Fruit fly (Drosophila melanogaster) whole organism, pupa: ENCODE results near the gene CG18404.
A peak's percentile ranks its signal among the peaks of the same experiment; 100 is the strongest.

ENCODE experiments used
- CG10348 ChIP-seq: fragments of 200-800 bp; sonication (Bioruptor generic); IDR thresholded peaks from 2 replicates; pipeline ENCODE4 v1.3.6; 2022; ENCODE audit warnings: missing biosample characterization, missing genetic modification characterization
- CG12605 ChIP-seq: fragments of 200-800 bp; sonication (Bioruptor generic); IDR thresholded peaks from 2 replicates; pipeline ENCODE4 v1.3.6; 2022; ENCODE audit warnings: missing biosample characterization, missing genetic modification characterization
- CG13204 ChIP-seq: fragments of 200-800 bp; sonication (Bioruptor generic); optimal IDR thresholded peaks from 2 replicates; lab custom pipeline; 2018; ENCODE audit warnings: missing biosample characterization, mild to moderate bottlenecking, missing genetic modification characterization, moderate library complexity
- CG14655 ChIP-seq: fragments of 200-800 bp; sonication (Bioruptor generic); optimal IDR thresholded peaks from 3 replicates; lab custom pipeline; 2017; ENCODE audit warnings: mild to moderate bottlenecking, missing biosample characterization, missing genetic modification reagents, missing genetic modification characterization
- CG15710 ChIP-seq: fragments of 200-800 bp; sonication (Bioruptor generic); optimal IDR thresholded peaks from 2 replicates; lab custom pipeline; 2018; ENCODE audit warnings: missing biosample characterization, mild to moderate bottlenecking, missing genetic modification characterization, moderate library complexity
- CG17806 ChIP-seq: fragments of 200-800 bp; sonication (Bioruptor generic); optimal IDR thresholded peaks from 2 replicates; lab custom pipeline; 2018; ENCODE audit warnings: missing biosample characterization, mild to moderate bottlenecking, missing genetic modification characterization, moderate library complexity
- CG32121 ChIP-seq: fragments of 200-800 bp; sonication (Bioruptor generic); IDR thresholded peaks from 2 replicates; pipeline ENCODE4 v1.3.6; 2022; ENCODE audit warnings: missing biosample characterization, missing genetic modification characterization
- CG34367 ChIP-seq: fragments of 200-800 bp; sonication (Bioruptor generic); optimal IDR thresholded peaks from 2 replicates; lab custom pipeline; 2018; ENCODE audit warnings: missing biosample characterization, mild to moderate bottlenecking, missing genetic modification characterization
- CG4496 ChIP-seq: fragments of 200-800 bp; sonication (Bioruptor generic); IDR thresholded peaks from 3 replicates; pipeline ENCODE4 v1.3.6; 2022; ENCODE audit warnings: missing biosample characterization, missing genetic modification characterization
- CG8159 ChIP-seq: fragments of 200-800 bp; sonication (Bioruptor generic); optimal IDR thresholded peaks from 3 replicates; lab custom pipeline; 2018; ENCODE audit warnings: missing biosample characterization, mild to moderate bottlenecking, missing genetic modification characterization, moderate library complexity
- CG8301 ChIP-seq: fragments of 200-800 bp; sonication (Bioruptor generic); optimal IDR thresholded peaks from 2 replicates; lab custom pipeline; 2018; ENCODE audit warnings: missing biosample characterization, mild to moderate bottlenecking, missing genetic modification characterization
- CG9948 ChIP-seq: fragments of 200-800 bp; sonication (Bioruptor generic); optimal IDR thresholded peaks from 2 replicates; lab custom pipeline; 2018; ENCODE audit warnings: missing biosample characterization, mild to moderate bottlenecking, missing genetic modification characterization, moderate library complexity
- D1 ChIP-seq: fragments of 200-800 bp; sonication (Bioruptor generic); optimal IDR thresholded peaks from 2 replicates; lab custom pipeline; 2018; ENCODE audit warnings: missing biosample characterization, mild to moderate bottlenecking, missing genetic modification characterization, moderate library complexity
- EcR ChIP-seq: fragments of 200-800 bp; sonication (Bioruptor generic); optimal IDR thresholded peaks from 3 replicates; lab custom pipeline; 2019; ENCODE audit warnings: missing biosample characterization, missing genetic modification characterization, mild to moderate bottlenecking, moderate library complexity, missing genetic modification reagents
- Ets98B ChIP-seq: fragments of 200-800 bp; sonication (Bioruptor generic); IDR thresholded peaks from 2 replicates; pipeline ENCODE4 v1.3.6; 2022; ENCODE audit warnings: missing biosample characterization, missing genetic modification characterization
- Pif1A ChIP-seq: fragments of 200-800 bp; sonication (Bioruptor generic); optimal IDR thresholded peaks from 3 replicates; lab custom pipeline; 2016; ENCODE audit warnings: missing biosample characterization, missing genetic modification characterization
- Pif1B ChIP-seq: fragments of 200-800 bp; sonication (Bioruptor generic); optimal IDR thresholded peaks from 3 replicates; lab custom pipeline; 2016; ENCODE audit warnings: missing biosample characterization, missing genetic modification characterization
- Snoo ChIP-seq: fragments of 200-800 bp; sonication (Bioruptor generic); optimal IDR thresholded peaks from 3 replicates; lab custom pipeline; 2017; ENCODE audit warnings: missing biosample characterization, mild to moderate bottlenecking, missing genetic modification characterization, inconsistent platforms
- fd96Ca ChIP-seq: fragments of 200-800 bp; sonication (Bioruptor generic); IDR thresholded peaks from 3 replicates; pipeline ENCODE4 v1.3.6; 2022; ENCODE audit warnings: missing biosample characterization, missing genetic modification characterization
- gl ChIP-seq: fragments of 200-800 bp; sonication (Bioruptor generic); optimal IDR thresholded peaks from 2 replicates; lab custom pipeline; 2018; ENCODE audit warnings: missing biosample characterization, mild to moderate bottlenecking, missing genetic modification characterization
- rn ChIP-seq: fragments of 200-800 bp; sonication (Bioruptor generic); IDR thresholded peaks from 2 replicates; pipeline ENCODE4 v1.3.6; 2022; ENCODE audit warnings: missing biosample characterization, missing genetic modification characterization

The CG18404 gene

DNA sequence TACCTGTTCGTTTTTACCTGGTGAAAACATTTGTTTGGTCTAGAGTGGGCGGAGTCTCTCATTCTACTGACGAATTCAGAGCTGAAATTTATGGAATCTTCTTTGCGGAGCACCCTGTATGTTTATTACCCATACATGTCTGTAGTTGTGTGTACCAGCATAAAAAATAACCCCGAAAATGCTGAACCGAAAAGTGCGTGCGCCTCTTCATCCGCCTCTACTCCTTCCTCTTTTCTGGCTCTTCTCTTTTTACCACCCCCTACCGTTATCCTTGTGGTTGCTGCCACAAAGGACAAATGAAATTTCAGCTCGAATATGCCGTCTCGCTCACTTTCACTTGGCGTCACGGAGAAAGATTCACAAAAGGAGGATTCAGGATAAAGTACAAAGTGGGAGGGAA is 20.9 kb downstream of the CG18404 start:
- TF ChIP-seq CG17806 (tag; lab: Kevin White, UChicago) = no peak
- no peak for TF ChIP-seq fd96Ca (GFP tag; lab: Robert Waterston, UW)
- TF ChIP-seq CG8301 (tag; lab: Kevin White, UChicago) = no peak
- TF ChIP-seq CG15710 (tag; lab: Kevin White, UChicago) = no peak
- no peak for TF ChIP-seq CG4496 (GFP tag; lab: Robert Waterston, UW)
- TF ChIP-seq EcR (GFP tag; lab: Kevin White, UChicago) = no peak
- no peak for TF ChIP-seq CG13204 (GFP tag; lab: Kevin White, UChicago)

DNA sequence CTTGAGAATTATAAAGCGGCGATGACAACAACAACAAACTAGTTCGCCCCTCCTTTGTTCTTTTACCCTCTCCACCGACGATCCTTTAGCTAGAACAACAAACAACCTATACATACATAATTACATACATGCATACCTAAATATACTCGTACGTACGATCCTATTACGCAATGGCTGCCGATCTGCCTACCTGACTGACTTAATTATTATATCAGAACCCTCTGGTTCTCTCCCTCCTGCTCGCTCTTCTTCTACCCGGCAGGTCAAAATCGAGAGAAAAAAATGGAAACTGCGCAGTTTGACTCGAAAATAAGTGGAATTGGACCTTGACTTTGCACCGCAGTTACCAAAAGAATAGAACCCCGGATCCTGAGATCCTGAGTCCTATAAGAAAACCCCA is 23.0 kb downstream of the CG18404 start:
- TF ChIP-seq EcR (GFP tag; lab: Kevin White, UChicago) (no peak), CG34367 (tag; lab: Kevin White, UChicago) (no peak), CG10348 (GFP tag; lab: Robert Waterston, UW) (no peak), Pif1B (no peak), CG12605 (GFP tag; lab: Robert Waterston, UW) (no peak), fd96Ca (GFP tag; lab: Robert Waterston, UW) (no peak), CG17806 (tag; lab: Kevin White, UChicago) (no peak)

DNA sequence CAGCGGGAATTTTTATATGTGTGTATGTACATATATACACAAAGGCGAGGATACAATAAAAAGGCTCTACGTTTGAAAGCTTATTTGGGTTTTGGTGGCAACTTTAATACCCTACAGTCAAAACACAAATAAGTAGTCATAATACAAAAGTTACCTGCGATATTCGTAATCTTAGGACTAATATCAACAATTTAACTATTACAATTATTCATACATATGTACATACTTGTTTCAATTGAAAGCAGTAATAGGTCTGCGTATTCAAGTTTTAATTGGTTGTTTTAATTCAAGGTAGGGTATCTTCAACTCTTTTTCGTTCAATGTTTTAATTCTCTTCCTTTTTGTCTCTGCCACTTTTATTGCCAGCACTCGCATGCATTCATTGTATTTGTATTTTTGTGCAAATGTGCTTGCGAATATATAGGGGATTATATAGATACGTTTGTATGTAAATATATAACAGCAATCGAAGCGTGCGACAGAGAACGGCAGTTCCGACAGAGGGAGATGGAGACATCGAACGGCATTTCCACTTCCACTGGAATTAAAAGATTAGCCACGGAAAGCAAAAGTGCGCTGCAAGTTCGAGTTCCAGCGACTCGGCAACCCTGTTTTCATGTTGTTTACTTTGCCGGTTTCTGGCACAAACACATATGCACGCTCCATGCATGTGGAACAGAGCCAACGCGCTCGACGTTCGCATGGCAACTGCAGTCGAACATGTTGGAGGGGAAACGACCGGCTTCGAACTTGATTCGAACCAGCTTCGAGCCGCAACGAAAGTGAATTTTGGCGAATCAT is 23.7 kb downstream of the CG18404 start:
- TF ChIP-seq Snoo (tag; lab: Kevin White, UChicago) (peak; percentile 84), CG14655 (GFP tag; lab: Kevin White, UChicago) (peak; percentile 73), gl (tag; lab: Kevin White, UChicago) (peak; percentile 69), CG15710 (tag; lab: Kevin White, UChicago) (peak; percentile 90), Pif1B (peak; percentile 69), CG32121 (GFP tag; lab: Robert Waterston, UW) (peak; percentile 66; the same call in 1 of the 2 replicates), Ets98B (GFP tag; lab: Robert Waterston, UW) (peak; percentile 81), EcR (GFP tag; lab: Kevin White, UChicago) (peak; percentile 49), Pif1A (GFP tag; lab: Kevin White, UChicago) (peak; percentile 70), CG12605 (GFP tag; lab: Robert Waterston, UW) (peak; percentile 44; the same call in 1 of the 2 replicates), CG34367 (tag; lab: Kevin White, UChicago) (peak; percentile 87), CG17806 (tag; lab: Kevin White, UChicago) (peak; percentile 87), CG8301 (tag; lab: Kevin White, UChicago) (peak; percentile 55), CG8159 (tag; lab: Kevin White, UChicago) (peak; percentile 94), fd96Ca (GFP tag; lab: Robert Waterston, UW) (peak; percentile 87), CG10348 (GFP tag; lab: Robert Waterston, UW) (no peak), CG9948 (tag; lab: Kevin White, UChicago) (peak; percentile 88), CG13204 (GFP tag; lab: Kevin White, UChicago) (peak; percentile 64), CG4496 (GFP tag; lab: Robert Waterston, UW) (peak; percentile 82), D1 (peak; percentile 84), rn (GFP tag; lab: Robert Waterston, UW) (0 out of 2 replicates have a peak, but pooled peaks have one; percentile 33)
- TF ChIP-seq, all 21 proteins: peak for 20

DNA sequence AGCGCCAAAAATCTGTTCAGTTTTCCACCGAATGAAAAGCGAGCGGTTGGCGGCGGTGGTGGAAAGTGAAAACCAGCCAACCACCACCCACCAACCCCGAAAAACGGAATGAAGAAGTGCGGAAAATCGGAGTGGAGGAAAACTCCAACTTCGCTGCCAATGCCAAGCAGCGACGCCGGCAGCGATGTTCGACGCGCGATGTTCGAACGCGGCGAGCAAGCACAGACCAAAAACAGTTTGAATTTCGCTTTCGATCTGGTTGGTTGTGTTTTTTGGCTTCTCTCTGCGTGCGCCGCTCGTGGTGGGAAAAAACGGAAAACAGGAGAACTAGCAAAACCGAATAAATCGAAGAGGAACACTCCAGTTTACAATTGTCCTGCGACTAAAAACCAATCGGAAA is 24.7 kb downstream of the CG18404 start, which contains the start of gene heca:
TSS of gene heca (plus strand) at position 233 of the 400 bp plus-strand sequence.
- peak; percentile 21; the same call in 1 of the 2 replicates for TF ChIP-seq Ets98B (GFP tag; lab: Robert Waterston, UW)
- 0 out of 3 replicates have a peak, but pooled peaks have one; percentile 19 for TF ChIP-seq fd96Ca (GFP tag; lab: Robert Waterston, UW)
- peak; percentile 8 for TF ChIP-seq CG8159 (tag; lab: Kevin White, UChicago)
- TF ChIP-seq CG15710 (tag; lab: Kevin White, UChicago) = no peak
- peak; percentile 4 for TF ChIP-seq CG8301 (tag; lab: Kevin White, UChicago)
- no peak for TF ChIP-seq CG17806 (tag; lab: Kevin White, UChicago)
- TF ChIP-seq CG4496 (GFP tag; lab: Robert Waterston, UW) = 0 out of 3 replicates have a peak, but pooled peaks have one; percentile 51
- no peak for TF ChIP-seq CG10348 (GFP tag; lab: Robert Waterston, UW)
- peak; percentile 2 for TF ChIP-seq Snoo (tag; lab: Kevin White, UChicago)
- peak; percentile 46 for TF ChIP-seq CG13204 (GFP tag; lab: Kevin White, UChicago)
- 0 out of 2 replicates have a peak, but pooled peaks have one; percentile 31 for TF ChIP-seq CG12605 (GFP tag; lab: Robert Waterston, UW)
- TF ChIP-seq Pif1A (GFP tag; lab: Kevin White, UChicago) = no peak
- peak; percentile 28 for TF ChIP-seq EcR (GFP tag; lab: Kevin White, UChicago)
- peak; percentile 8 for TF ChIP-seq gl (tag; lab: Kevin White, UChicago)
- TF ChIP-seq CG32121 (GFP tag; lab: Robert Waterston, UW) = no peak
- no peak for TF ChIP-seq Pif1B

dm6 chr3R:30280312-30280711 is 27.3 kb downstream of the CG18404 start:
- TF ChIP-seq rn (GFP tag; lab: Robert Waterston, UW) (no peak), CG14655 (GFP tag; lab: Kevin White, UChicago) (peak; percentile 20), CG34367 (tag; lab: Kevin White, UChicago) (no peak), Pif1A (GFP tag; lab: Kevin White, UChicago) (peak; percentile 44), gl (tag; lab: Kevin White, UChicago) (no peak), CG9948 (tag; lab: Kevin White, UChicago) (peak; percentile 34), CG15710 (tag; lab: Kevin White, UChicago) (no peak), Snoo (tag; lab: Kevin White, UChicago) (peak; percentile 77), Pif1B (peak; percentile 53), CG4496 (GFP tag; lab: Robert Waterston, UW) (peak; percentile 84), CG8159 (tag; lab: Kevin White, UChicago) (peak; percentile 52), CG12605 (GFP tag; lab: Robert Waterston, UW) (no peak), D1 (no peak), CG17806 (tag; lab: Kevin White, UChicago) (peak; percentile 51), CG32121 (GFP tag; lab: Robert Waterston, UW) (0 out of 2 replicates have a peak, but pooled peaks have one; percentile 7), CG8301 (tag; lab: Kevin White, UChicago) (peak; percentile 5), Ets98B (GFP tag; lab: Robert Waterston, UW) (peak; percentile 49)
